Fruit fly (Drosophila melanogaster): ENCODE results near the gene Pgam5.

Gene Pgam5

dm6 chrX:1880139-1880556 lies 6.8 kb upstream of the Pgam5 start, which contains the start of gene Coa8 (continued):
- TF ChIP-seq caup (GFP tag; optimal IDR thresholded peaks at IDR 0.05; ENCODE audit: severe bottlenecking) = peak; percentile 47
- peak; percentile 31 for TF ChIP-seq CG13296 (GFP tag; optimal IDR thresholded peaks at IDR 0.05)
- 0 out of 2 replicates have a peak, but pooled peaks have one; percentile 25 for TF ChIP-seq CG7372 (GFP tag; IDR thresholded peaks at IDR 0.05)
- TF ChIP-seq Ptx1 (GFP tag; IDR thresholded peaks at IDR 0.05) = peak; percentile 59
- TF ChIP-seq CG7357 (GFP tag; IDR thresholded peaks at IDR 0.05) = 0 out of 3 replicates have a peak, but pooled peaks have one; percentile 5
- peak; percentile 28 for TF ChIP-seq Hmr (GFP tag; optimal IDR thresholded peaks at IDR 0.05)
- TF ChIP-seq Sin3A (optimal IDR thresholded peaks at IDR 0.05) = peak; percentile 39
- peak; percentile 33 for TF ChIP-seq Dip3 (GFP tag; optimal IDR thresholded peaks at IDR 0.05)
- no peak for TF ChIP-seq sqz (GFP tag; optimal IDR thresholded peaks at IDR 0.05)
- no peak for TF ChIP-seq jigr1 (GFP tag; IDR thresholded peaks at IDR 0.05)
- TF ChIP-seq Stat92E (GFP tag; optimal IDR thresholded peaks at IDR 0.05) = no peak
- TF ChIP-seq kay (GFP tag; optimal IDR thresholded peaks at IDR 0.05) = no peak
- TF ChIP-seq chinmo (GFP tag; IDR thresholded peaks at IDR 0.05; ENCODE audit: partially characterized antibody) = no peak
- peak in 1 of 2 experiments; percentile 5 for TF ChIP-seq chif (GFP tag; optimal IDR thresholded peaks at IDR 0.05)
- no peak for TF ChIP-seq CG4707 (GFP tag; optimal IDR thresholded peaks at IDR 0.05)
- TF ChIP-seq CG9797 (GFP tag; optimal IDR thresholded peaks at IDR 0.05) = peak; percentile 33
- TF ChIP-seq CG31224 (GFP tag; IDR thresholded peaks at IDR 0.05) = peak; percentile 87
- no peak for TF ChIP-seq Oaz (GFP tag; IDR thresholded peaks at IDR 0.05)
- peak; percentile 23 for TF ChIP-seq CG8089 (GFP tag; optimal IDR thresholded peaks at IDR 0.05)
- TF ChIP-seq CG14710 (tag; optimal IDR thresholded peaks at IDR 0.05) = no peak
- TF ChIP-seq Fer3 (tag; optimal IDR thresholded peaks at IDR 0.05) = peak; percentile 24
- TF ChIP-seq ato (GFP tag; IDR thresholded peaks at IDR 0.05; ENCODE audit: partially characterized antibody) = no peak; the same call in 1 of the 2 replicates
- TF ChIP-seq luna (GFP tag; optimal IDR thresholded peaks at IDR 0.05) = no peak
- no peak for TF ChIP-seq wor (GFP tag; IDR thresholded peaks at IDR 0.05)
- no peak for TF ChIP-seq fd3F (GFP tag; optimal IDR thresholded peaks at IDR 0.05)
- 0 out of 3 replicates have a peak, but pooled peaks have one; percentile 36 for TF ChIP-seq CG7963 (GFP tag; IDR thresholded peaks at IDR 0.05; ENCODE audit: partially characterized antibody)
- no peak for TF ChIP-seq hb (GFP tag; IDR thresholded peaks at IDR 0.05; ENCODE audit: partially characterized antibody)
- peak; percentile 65; the same call in 1 of the 2 replicates for TF ChIP-seq slbo (GFP tag; IDR thresholded peaks at IDR 0.05)
- peak; percentile 36 for TF ChIP-seq CG12299 (tag; optimal IDR thresholded peaks at IDR 0.05)
- TF ChIP-seq CG17385 (GFP tag; optimal IDR thresholded peaks at IDR 0.05) = peak; percentile 31
- TF ChIP-seq CG8765 (GFP tag; IDR thresholded peaks at IDR 0.05) = no peak
- peak; percentile 37 for TF ChIP-seq hbn (GFP tag; IDR thresholded peaks at IDR 0.05; ENCODE audit: partially characterized antibody)
- TF ChIP-seq CG9817 (tag; optimal IDR thresholded peaks at IDR 0.05) = peak; percentile 45
- peak; percentile 31 for TF ChIP-seq Nf-YC (tag; optimal IDR thresholded peaks at IDR 0.05)
- TF ChIP-seq pzg (GFP tag; optimal IDR thresholded peaks at IDR 0.05) = peak; percentile 46
- TF ChIP-seq wdn (GFP tag; IDR thresholded peaks at IDR 0.05) = no peak
- peak; percentile 45 for TF ChIP-seq phol (tag; optimal IDR thresholded peaks at IDR 0.05)
- no peak for TF ChIP-seq dmrt99B (tag; optimal IDR thresholded peaks at IDR 0.05)
- no peak for TF ChIP-seq sim (GFP tag; IDR thresholded peaks at IDR 0.05)
- peak; percentile 44 for TF ChIP-seq CG3847 (GFP tag; IDR thresholded peaks at IDR 0.05)
- no peak for TF ChIP-seq org-1 (GFP tag; optimal IDR thresholded peaks at IDR 0.05)
- peak; percentile 11 for TF ChIP-seq Scr (GFP tag; IDR thresholded peaks at IDR 0.05; ENCODE audit: partially characterized antibody)
- TF ChIP-seq emc (GFP tag; optimal IDR thresholded peaks at IDR 0.05) = no peak
- TF ChIP-seq trem (tag; optimal IDR thresholded peaks at IDR 0.05) = peak; percentile 7
- TF ChIP-seq pb (GFP tag; optimal IDR thresholded peaks at IDR 0.05) = no peak
- peak; percentile 62; the same call in 1 of the 3 replicates for TF ChIP-seq Dbx (GFP tag; IDR thresholded peaks at IDR 0.05)
- TF ChIP-seq unc-4 (GFP tag; IDR thresholded peaks at IDR 0.05; ENCODE audit: partially characterized antibody) = peak; percentile 28; the same call in 1 of the 2 replicates
- peak; percentile 52; the same call in 1 of the 2 replicates for TF ChIP-seq CG14441 (GFP tag; IDR thresholded peaks at IDR 0.05)
- TF ChIP-seq CG6813 (GFP tag; optimal IDR thresholded peaks at IDR 0.05) = no peak
- TF ChIP-seq CG12155 (GFP tag; optimal IDR thresholded peaks at IDR 0.05) = peak; percentile 11

All from whole organism, embryonic.